Fruit fly (Drosophila melanogaster) whole organism, prepupa: ENCODE results near the gene CG31643.

Experiments used
- Blimp-1 ChIP-seq: fragments of 200-800 bp; sonication (Bioruptor generic); optimal IDR thresholded peaks from 3 replicates; lab custom pipeline; 2017; ENCODE audit warnings: missing biosample characterization, missing genetic modification characterization, mild to moderate bottlenecking, moderate library complexity, missing genetic modification reagents
- CG10631 ChIP-seq: fragments of 200-800 bp; sonication (Bioruptor generic); optimal IDR thresholded peaks from 2 replicates; lab custom pipeline; 2016; ENCODE audit warnings: missing biosample characterization, missing genetic modification characterization
- CG10669 ChIP-seq: fragments of 200-800 bp; sonication (Bioruptor generic); optimal IDR thresholded peaks from 3 replicates; lab custom pipeline; 2018; ENCODE audit warnings: missing biosample characterization, mild to moderate bottlenecking, missing genetic modification characterization, moderate library complexity
- CG11294 ChIP-seq: fragments of 200-800 bp; sonication (Bioruptor generic); IDR thresholded peaks from 2 replicates; pipeline ENCODE4 v1.3.6; 2022; ENCODE audit warnings: missing biosample characterization, missing genetic modification characterization
- CG11762 ChIP-seq: fragments of 200-800 bp; sonication (Bioruptor generic); optimal IDR thresholded peaks from 3 replicates; lab custom pipeline; 2016; ENCODE audit warnings: missing biosample characterization, missing genetic modification characterization; ENCODE audit not compliant: insufficient read depth
- CG11902 ChIP-seq: fragments of 200-800 bp; sonication (Bioruptor generic); optimal IDR thresholded peaks from 3 replicates; lab custom pipeline; 2016; ENCODE audit warnings: missing biosample characterization, missing genetic modification characterization
- CG1621 ChIP-seq: fragments of 200-800 bp; sonication (Bioruptor generic); optimal IDR thresholded peaks from 3 replicates; lab custom pipeline; 2018; ENCODE audit warnings: missing biosample characterization, mild to moderate bottlenecking, missing genetic modification characterization
- CG3032 ChIP-seq: fragments of 200-800 bp; optimal IDR thresholded peaks from 2 replicates; lab custom pipeline; 2019; ENCODE audit warnings: missing biosample characterization, mild to moderate bottlenecking, missing genetic modification characterization, moderate library complexity
- CG31627 ChIP-seq: fragments of 200-800 bp; sonication (Bioruptor generic); optimal IDR thresholded peaks from 3 replicates; lab custom pipeline; 2016; ENCODE audit warnings: missing biosample characterization, missing genetic modification characterization
- CG32006 ChIP-seq: fragments of 200-800 bp; sonication (Bioruptor generic); optimal IDR thresholded peaks from 3 replicates; lab custom pipeline; 2017; ENCODE audit warnings: missing biosample characterization, mild to moderate bottlenecking, missing genetic modification characterization
- CG34406 ChIP-seq: fragments of 200-800 bp; sonication (Bioruptor generic); optimal IDR thresholded peaks from 3 replicates; lab custom pipeline; 2016; ENCODE audit warnings: missing biosample characterization, missing genetic modification characterization
- CG4318 ChIP-seq: fragments of 200-800 bp; sonication (Bioruptor generic); optimal IDR thresholded peaks from 3 replicates; lab custom pipeline; 2017; ENCODE audit warnings: missing biosample characterization, mild to moderate bottlenecking, missing genetic modification characterization
- CG6163 ChIP-seq: fragments of 200-800 bp; sonication (Bioruptor generic); IDR thresholded peaks from 3 replicates; pipeline ENCODE4 v1.3.6; 2022; ENCODE audit warnings: missing biosample characterization, missing genetic modification characterization
- CG6276 ChIP-seq: fragments of 200-800 bp; sonication (Bioruptor generic); optimal IDR thresholded peaks from 2 replicates; lab custom pipeline; 2017; ENCODE audit warnings: missing biosample characterization, mild to moderate bottlenecking, missing genetic modification characterization
- CG6792 ChIP-seq: fragments of 200-800 bp; sonication (Bioruptor generic); optimal IDR thresholded peaks from 3 replicates; lab custom pipeline; 2016; ENCODE audit warnings: missing biosample characterization, missing genetic modification characterization
- CG6808 ChIP-seq: fragments of 200-800 bp; sonication (Bioruptor generic); optimal IDR thresholded peaks from 3 replicates; lab custom pipeline; 2017; ENCODE audit warnings: missing biosample characterization, missing genetic modification characterization, mild to moderate bottlenecking, moderate library complexity, missing genetic modification reagents
- CG6854 ChIP-seq: fragments of 200-800 bp; sonication (Bioruptor generic); optimal IDR thresholded peaks from 2 replicates; lab custom pipeline; 2017; ENCODE audit warnings: missing biosample characterization, mild to moderate bottlenecking, missing genetic modification characterization
- CG7368 ChIP-seq: fragments of 200-800 bp; sonication (Bioruptor generic); optimal IDR thresholded peaks from 3 replicates; lab custom pipeline; 2016; ENCODE audit warnings: missing biosample characterization, missing genetic modification characterization
- CG8119 ChIP-seq: fragments of 200-800 bp; sonication (Bioruptor generic); IDR thresholded peaks from 3 replicates; pipeline ENCODE4 v1.3.6; 2022; ENCODE audit warnings: missing biosample characterization, missing genetic modification characterization
- CG8632 ChIP-seq: fragments of 200-800 bp; sonication (Bioruptor generic); optimal IDR thresholded peaks from 3 replicates; lab custom pipeline; 2016; ENCODE audit warnings: missing biosample characterization, missing genetic modification characterization
- CG9139 ChIP-seq: fragments of 200-800 bp; sonication (Bioruptor generic); optimal IDR thresholded peaks from 3 replicates; lab custom pipeline; 2017; ENCODE audit warnings: missing biosample characterization, mild to moderate bottlenecking, missing genetic modification characterization
- Eip75B ChIP-seq: fragments of 200-800 bp; sonication (Bioruptor generic); optimal IDR thresholded peaks from 3 replicates; lab custom pipeline; 2016; ENCODE audit warnings: missing biosample characterization, missing genetic modification characterization
- Eip78C ChIP-seq: fragments of 200-800 bp; sonication (Bioruptor generic); peaks from one replicate; lab custom pipeline; 2016; ENCODE audit warnings: missing biosample characterization, missing genetic modification characterization
- Eip93F ChIP-seq: fragments of 200-800 bp; sonication (Bioruptor generic); optimal IDR thresholded peaks from 2 replicates; lab custom pipeline; 2016; ENCODE audit warnings: missing biosample characterization, mild to moderate bottlenecking, missing genetic modification characterization
- Ets21C ChIP-seq: fragments of 200-800 bp; sonication (Bioruptor generic); optimal IDR thresholded peaks from 3 replicates; lab custom pipeline; 2016; ENCODE audit warnings: missing biosample characterization, missing genetic modification characterization
- Ets96B ChIP-seq: fragments of 200-800 bp; optimal IDR thresholded peaks from 2 replicates; lab custom pipeline; 2019; ENCODE audit warnings: missing biosample characterization, mild to moderate bottlenecking, missing genetic modification characterization, moderate library complexity
- Gug ChIP-seq: fragments of 200-800 bp; sonication (Bioruptor generic); IDR thresholded peaks from 2 replicates; pipeline ENCODE4 v1.3.6; 2022; ENCODE audit warnings: missing biosample characterization, missing genetic modification characterization
- Hr38 ChIP-seq: sonication (Bioruptor generic); optimal IDR thresholded peaks from 2 replicates; lab custom pipeline; 2016; ENCODE audit warnings: missing biosample characterization, missing genetic modification characterization
- Hr39 ChIP-seq: fragments of 200-800 bp; sonication (Bioruptor generic); optimal IDR thresholded peaks from 2 replicates; lab custom pipeline; 2016; ENCODE audit warnings: missing biosample characterization, missing genetic modification characterization
- Lpt ChIP-seq: fragments of 200-800 bp; sonication (Bioruptor generic); optimal IDR thresholded peaks from 3 replicates; lab custom pipeline; 2016; ENCODE audit warnings: missing biosample characterization, missing genetic modification characterization
- Met ChIP-seq: fragments of 200-800 bp; sonication (Bioruptor generic); optimal IDR thresholded peaks from 3 replicates; lab custom pipeline; 2016; ENCODE audit warnings: missing biosample characterization, missing genetic modification characterization
- OdsH ChIP-seq: fragments of 200-800 bp; sonication (Bioruptor generic); optimal IDR thresholded peaks from 3 replicates; lab custom pipeline; 2016; ENCODE audit warnings: missing biosample characterization, missing genetic modification characterization
- Smox ChIP-seq: fragments of 200-800 bp; sonication (Bioruptor generic); optimal IDR thresholded peaks from 3 replicates; lab custom pipeline; 2016; ENCODE audit warnings: missing biosample characterization, missing genetic modification characterization
- Sox102F ChIP-seq: fragments of 200-800 bp; sonication (Bioruptor generic); optimal IDR thresholded peaks from 2 replicates; lab custom pipeline; 2016; ENCODE audit warnings: missing biosample characterization, mild to moderate bottlenecking, missing genetic modification characterization
- Sox15 ChIP-seq: fragments of 200-800 bp; sonication (Bioruptor generic); optimal IDR thresholded peaks from 3 replicates; lab custom pipeline; 2016; ENCODE audit warnings: missing biosample characterization, missing genetic modification characterization
- achi ChIP-seq: fragments of 200-800 bp; sonication (Bioruptor generic); optimal IDR thresholded peaks from 3 replicates; lab custom pipeline; 2016; ENCODE audit warnings: missing biosample characterization, missing genetic modification characterization
- acj6 ChIP-seq: fragments of 200-800 bp; sonication (Bioruptor generic); optimal IDR thresholded peaks from 3 replicates; lab custom pipeline; 2016; ENCODE audit warnings: missing biosample characterization, missing genetic modification characterization
- cyc ChIP-seq: fragments of 200-800 bp; sonication (Bioruptor generic); optimal IDR thresholded peaks from 3 replicates; lab custom pipeline; 2016; ENCODE audit warnings: missing biosample characterization, missing genetic modification characterization
- dac ChIP-seq: fragments of 200-800 bp; sonication (Bioruptor generic); optimal IDR thresholded peaks from 2 replicates; lab custom pipeline; 2017; ENCODE audit warnings: missing biosample characterization, mild to moderate bottlenecking, missing genetic modification characterization
- dsx ChIP-seq: fragments of 200-800 bp; optimal IDR thresholded peaks from 3 replicates; lab custom pipeline; 2019; ENCODE audit warnings: missing biosample characterization, mild to moderate bottlenecking, missing genetic modification characterization, moderate library complexity; ENCODE audit not compliant: poor library complexity, severe bottlenecking
- eg ChIP-seq: fragments of 200-800 bp; sonication (Bioruptor generic); IDR thresholded peaks from 3 replicates; pipeline ENCODE4 v1.3.6; 2022; ENCODE audit warnings: missing biosample characterization, missing genetic modification characterization
- esn ChIP-seq: fragments of 200-800 bp; sonication (Bioruptor generic); optimal IDR thresholded peaks from 2 replicates; lab custom pipeline; 2016; ENCODE audit warnings: missing biosample characterization, mild to moderate bottlenecking, missing genetic modification characterization, moderate library complexity
- fd59A ChIP-seq: fragments of 200-800 bp; sonication (Bioruptor generic); optimal IDR thresholded peaks from 2 replicates; lab custom pipeline; 2017; ENCODE audit warnings: missing biosample characterization, mild to moderate bottlenecking, missing genetic modification characterization, missing genetic modification reagents
- fd85E ChIP-seq: fragments of 200-800 bp; sonication (Bioruptor generic); optimal IDR thresholded peaks from 3 replicates; lab custom pipeline; 2016; ENCODE audit warnings: missing biosample characterization, missing genetic modification characterization
- fkh ChIP-seq: fragments of 200-800 bp; sonication (Bioruptor generic); optimal IDR thresholded peaks from 3 replicates; lab custom pipeline; 2017; ENCODE audit warnings: missing biosample characterization, mild to moderate bottlenecking, missing genetic modification characterization, moderate library complexity
- lz ChIP-seq: fragments of 200-800 bp; sonication (Bioruptor generic); optimal IDR thresholded peaks from 3 replicates; lab custom pipeline; 2016; ENCODE audit warnings: missing biosample characterization, missing genetic modification characterization
- net ChIP-seq: fragments of 200-800 bp; sonication (Bioruptor generic); optimal IDR thresholded peaks from 3 replicates; lab custom pipeline; 2016; ENCODE audit warnings: missing biosample characterization, missing genetic modification characterization
- pdm3 ChIP-seq: fragments of 200-800 bp; sonication (Bioruptor generic); optimal IDR thresholded peaks from 3 replicates; lab custom pipeline; 2016; ENCODE audit warnings: missing biosample characterization, missing genetic modification characterization
- salr ChIP-seq, 2 experiments: fragments of 200-800 bp; sonication (Bioruptor generic); optimal IDR thresholded peaks; 3 replicates each; lab custom pipeline; 2016 to 2018; ENCODE audit warnings: missing biosample characterization in 2 of 2, missing genetic modification characterization in 2 of 2, mild to moderate bottlenecking in 1 of 2
- spab ChIP-seq: fragments of 200-800 bp; sonication (Bioruptor generic); optimal IDR thresholded peaks from 2 replicates; lab custom pipeline; 2017; ENCODE audit warnings: missing biosample characterization, mild to moderate bottlenecking, missing genetic modification characterization, missing genetic modification reagents
- svp ChIP-seq: fragments of 200-800 bp; sonication (Bioruptor generic); peaks from one replicate; lab custom pipeline; 2016; ENCODE audit warnings: missing biosample characterization, missing genetic modification characterization
- topi ChIP-seq: fragments of 200-800 bp; sonication (Bioruptor generic); optimal IDR thresholded peaks from 3 replicates; lab custom pipeline; 2016; ENCODE audit warnings: missing biosample characterization, missing genetic modification characterization
- vri ChIP-seq: fragments of 200-800 bp; sonication (Bioruptor generic); optimal IDR thresholded peaks from 3 replicates; lab custom pipeline; 2016; ENCODE audit warnings: missing biosample characterization, mild to moderate bottlenecking, missing genetic modification characterization

The CG31643 gene

DNA sequence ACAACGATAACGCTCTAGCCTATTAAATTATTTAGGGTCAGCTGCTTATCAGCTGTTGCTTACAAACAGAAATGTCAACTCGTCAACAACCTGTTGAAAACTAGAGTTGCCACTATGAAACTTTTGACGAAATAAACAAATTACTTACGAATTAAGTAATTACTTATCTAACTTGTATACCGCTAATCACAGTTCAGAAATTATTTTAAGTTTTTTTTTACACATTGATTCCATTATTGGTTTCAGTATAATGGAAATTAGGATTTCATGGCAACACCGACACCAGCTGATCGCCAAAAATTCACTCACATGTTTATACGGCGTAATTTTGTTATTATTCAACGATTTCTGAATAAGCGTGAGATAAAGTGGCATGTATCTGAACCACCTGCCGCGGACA, at the start of gene CG31643, which contains the start of gene CG9117:
TSS of gene CG31643 (plus strand) at position 288 of the 400 bp plus-strand sequence.
TSS of gene CG9117 (minus strand) at position 73 of the 400 bp plus-strand sequence.
- TF ChIP-seq CG7368 (GFP tag; lab: Kevin White, UChicago) (no peak), cyc (GFP tag; lab: Kevin White, UChicago) (peak; percentile 67), Met (no peak), pdm3 (no peak), fd59A (GFP tag; lab: Kevin White, UChicago) (no peak), Sox102F (GFP tag; lab: Kevin White, UChicago) (no peak), Hr38 (no peak), CG3032 (tag; lab: Kevin White, UChicago) (peak; percentile 46), CG34406 (GFP tag; lab: Kevin White, UChicago) (peak; percentile 55), acj6 (GFP tag; lab: Kevin White, UChicago) (no peak), Lpt (no peak), topi (peak; percentile 62), CG6163 (GFP tag; lab: Robert Waterston, UW) (no peak), CG32006 (GFP tag; lab: Kevin White, UChicago) (no peak), Smox (GFP tag; lab: Kevin White, UChicago) (no peak), CG10631 (GFP tag; lab: Kevin White, UChicago) (no peak), fd85E (GFP tag; lab: Kevin White, UChicago) (no peak), Ets96B (tag; lab: Kevin White, UChicago) (no peak), dsx (GFP tag; lab: Kevin White, UChicago) (no peak), CG8119 (GFP tag; lab: Robert Waterston, UW) (no peak), esn (GFP tag; lab: Kevin White, UChicago) (peak; percentile 79), Ets21C (GFP tag; lab: Kevin White, UChicago) (no peak), Blimp-1 (GFP tag; lab: Kevin White, UChicago) (no peak), svp (GFP tag; lab: Kevin White, UChicago) (peak; percentile 95), CG11762 (peak; percentile 18), achi (GFP tag; lab: Kevin White, UChicago) (peak; percentile 73), OdsH (GFP tag; lab: Kevin White, UChicago) (no peak), fkh (no peak), eg (GFP tag; lab: Robert Waterston, UW) (peak; percentile 70), CG11902 (GFP tag; lab: Kevin White, UChicago) (no peak), CG11294 (GFP tag; lab: Robert Waterston, UW) (no peak), CG6854 (GFP tag; lab: Kevin White, UChicago) (no peak), CG9139 (GFP tag; lab: Kevin White, UChicago) (no peak), lz (peak; percentile 65), Eip78C (GFP tag; lab: Kevin White, UChicago) (peak; percentile 84), salr (GFP tag; optimal IDR thresholded peaks at IDR 0.05; lab: Kevin White, UChicago) (no peak), Gug (GFP tag; lab: Robert Waterston, UW) (no peak), net (GFP tag; lab: Kevin White, UChicago) (peak; percentile 40), Eip93F (peak; percentile 47), Eip75B (GFP tag; lab: Kevin White, UChicago) (no peak), vri (GFP tag; lab: Kevin White, UChicago) (no peak), Sox15 (GFP tag; lab: Kevin White, UChicago) (peak; percentile 26), CG6792 (peak; percentile 51), CG1621 (peak; percentile 75), Hr39 (GFP tag; lab: Kevin White, UChicago) (peak; percentile 73), CG6276 (GFP tag; lab: Kevin White, UChicago) (no peak), CG8632 (GFP tag; lab: Kevin White, UChicago) (no peak), dac (GFP tag; lab: Kevin White, UChicago) (no peak), CG31627 (GFP tag; lab: Kevin White, UChicago) (peak; percentile 73), CG4318 (GFP tag; lab: Kevin White, UChicago) (no peak), CG10669 (GFP tag; lab: Kevin White, UChicago) (no peak), CG6808 (GFP tag; lab: Kevin White, UChicago) (peak; percentile 39), spab (GFP tag; lab: Kevin White, UChicago) (no peak)
